Fruit fly (Drosophila melanogaster): Measurements from ENCODE around the gene Nufip.

Gene Nufip

dm6 chr3L:18784562-18784961 is 36.4 kb upstream of the Nufip start (continued):
- TF ChIP-seq Dip2 (GFP tag; IDR thresholded peaks at IDR 0.05) (no peak), Ets97D (GFP tag; optimal IDR thresholded peaks at IDR 0.05) (peak; percentile 12), CTCF (GFP tag; optimal IDR thresholded peaks at IDR 0.05) (peak; percentile 13), CG30020 (tag; optimal IDR thresholded peaks at IDR 0.05) (no peak), unpg (GFP tag; optimal IDR thresholded peaks at IDR 0.05) (peak; percentile 72), jigr1 (GFP tag; IDR thresholded peaks at IDR 0.05) (0 out of 3 replicates have a peak, but pooled peaks have one; percentile 8), wdn (GFP tag; IDR thresholded peaks at IDR 0.05) (peak; percentile 63; the same call in 1 of the 2 replicates), CG13296 (GFP tag; optimal IDR thresholded peaks at IDR 0.05) (peak; percentile 15), CG10209 (GFP tag; optimal IDR thresholded peaks at IDR 0.05) (peak; percentile 57), Mes4 (GFP tag; optimal IDR thresholded peaks at IDR 0.05) (peak; percentile 14), CG11247 (GFP tag; IDR thresholded peaks at IDR 0.05) (peak; percentile 40; the same call in 1 of the 2 replicates), dpn (GFP tag; optimal IDR thresholded peaks at IDR 0.05) (peak; percentile 56 to 57), CG18262 (tag; optimal IDR thresholded peaks at IDR 0.05) (peak; percentile 34), grau (tag; optimal IDR thresholded peaks at IDR 0.05) (peak; percentile 57), Hr3 (GFP tag; optimal IDR thresholded peaks at IDR 0.05) (peak; percentile 72), fu2 (GFP tag; optimal IDR thresholded peaks at IDR 0.05) (peak; percentile 24), CG11456 (GFP tag; IDR thresholded peaks at IDR 0.05) (peak; percentile 54; the same call in 2 of the 3 replicates), Nf-YA (GFP tag; IDR thresholded peaks at IDR 0.05) (0 out of 2 replicates have a peak, but pooled peaks have one; percentile 42), CG2129 (GFP tag; IDR thresholded peaks at IDR 0.05; ENCODE audit: partially characterized antibody) (no peak), Camta (GFP tag; optimal IDR thresholded peaks at IDR 0.05) (peak; percentile 32), gcm2 (GFP tag; optimal IDR thresholded peaks at IDR 0.05) (no peak), CG4424 (GFP tag; optimal IDR thresholded peaks at IDR 0.05) (peak; percentile 32), so (GFP tag; IDR thresholded peaks at IDR 0.05) (peak; percentile 82; the same call in 2 of the 3 replicates), CG12104 (GFP tag; optimal IDR thresholded peaks at IDR 0.05) (peak; percentile 15), Atf3 (GFP tag; optimal IDR thresholded peaks at IDR 0.05) (peak; percentile 39), CG12744 (GFP tag; optimal IDR thresholded peaks at IDR 0.05) (peak; percentile 8), zf30C (GFP tag; optimal IDR thresholded peaks at IDR 0.05) (no peak), btn (GFP tag; optimal IDR thresholded peaks at IDR 0.05) (no peak), Antp (GFP tag; optimal IDR thresholded peaks at IDR 0.05) (peak; percentile 13), CG9609 (GFP tag; optimal IDR thresholded peaks at IDR 0.05) (peak; percentile 58), pho (GFP tag; optimal IDR thresholded peaks at IDR 0.05) (peak; percentile 12), nau (GFP tag; optimal IDR thresholded peaks at IDR 0.05) (peak; percentile 16), sisA (GFP tag; IDR thresholded peaks at IDR 0.05) (peak; percentile 63), CG17829 (tag; optimal IDR thresholded peaks at IDR 0.05) (peak; percentile 5), Awh (GFP tag; IDR thresholded peaks at IDR 0.05) (peak; percentile 65), CG10462 (GFP tag; optimal IDR thresholded peaks at IDR 0.05) (peak; percentile 33), dmrt99B (tag; optimal IDR thresholded peaks at IDR 0.05) (peak; percentile 79), CG17802 (tag; optimal IDR thresholded peaks at IDR 0.05) (no peak), CG11696 (GFP tag; IDR thresholded peaks at IDR 0.05) (peak; percentile 72), CG14050 (GFP tag; IDR thresholded peaks at IDR 0.05) (peak; percentile 75), BtbVII (GFP tag; optimal IDR thresholded peaks at IDR 0.05) (no peak), fd3F (GFP tag; optimal IDR thresholded peaks at IDR 0.05) (peak; percentile 68), ap (GFP tag; IDR thresholded peaks at IDR 0.05) (peak; percentile 57; the same call in 1 of the 2 replicates), CG31224 (GFP tag; IDR thresholded peaks at IDR 0.05) (no peak), HLH3B (GFP tag; IDR thresholded peaks at IDR 0.05) (peak; percentile 77), CG16779 (GFP tag; IDR thresholded peaks at IDR 0.05) (no peak), CG12769 (tag; optimal IDR thresholded peaks at IDR 0.05) (peak; percentile 44), bcd (GFP tag; optimal IDR thresholded peaks at IDR 0.05) (peak; percentile 23), dati (GFP tag; IDR thresholded peaks at IDR 0.05) (peak; percentile 17; the same call in 1 of the 2 replicates), CG10959 (GFP tag; IDR thresholded peaks at IDR 0.05) (no peak), ssp (GFP tag; IDR thresholded peaks at IDR 0.05) (peak; percentile 32; the same call in 1 of the 2 replicates), CG15073 (GFP tag; optimal IDR thresholded peaks at IDR 0.05) (no peak)

All from whole organism, embryonic.